Fruit fly (Drosophila melanogaster): ENCODE results near the gene CG10479.
A peak's percentile ranks its signal among the peaks of the same experiment; 100 is the strongest.

The CG10479 gene

dm6 chr3L:5932363-5932914 lies 43.4 kb downstream of the CG10479 start, which contains the start of gene Rcc1 (continued):
- TF ChIP-seq cad (GFP tag; optimal IDR thresholded peaks at IDR 0.05), result no peak
- peak; percentile 27 for TF ChIP-seq Hsf (GFP tag; optimal IDR thresholded peaks at IDR 0.05)
- TF ChIP-seq CG4328 (GFP tag; optimal IDR thresholded peaks at IDR 0.05), result no peak
- no peak for TF ChIP-seq Eip74EF (GFP tag; optimal IDR thresholded peaks at IDR 0.05)
- TF ChIP-seq CG8281 (tag; optimal IDR thresholded peaks at IDR 0.05), result no peak
- no peak for TF ChIP-seq B-H2 (GFP tag; optimal IDR thresholded peaks at IDR 0.05)
- peak; percentile 82 for TF ChIP-seq cg (GFP tag; optimal IDR thresholded peaks at IDR 0.05)
- peak; percentile 74 for TF ChIP-seq nmo (GFP tag; optimal IDR thresholded peaks at IDR 0.05)
- TF ChIP-seq CG10462 (GFP tag; optimal IDR thresholded peaks at IDR 0.05), result no peak
- TF ChIP-seq CG14667 (GFP tag; IDR thresholded peaks at IDR 0.05), result no peak
- no peak for TF ChIP-seq CG7357 (GFP tag; IDR thresholded peaks at IDR 0.05)
- TF ChIP-seq Pdp1 (GFP tag; optimal IDR thresholded peaks at IDR 0.05), result peak in 1 of 2 experiments; percentile 28
- peak; percentile 62 for TF ChIP-seq ato (GFP tag; IDR thresholded peaks at IDR 0.05; ENCODE audit: partially characterized antibody)
- no peak for TF ChIP-seq ase (GFP tag; IDR thresholded peaks at IDR 0.05)
- TF ChIP-seq Antp (GFP tag; optimal IDR thresholded peaks at IDR 0.05), result no peak
- no peak for TF ChIP-seq dati (GFP tag; IDR thresholded peaks at IDR 0.05)
- peak; percentile 74 for TF ChIP-seq pita (GFP tag; optimal IDR thresholded peaks at IDR 0.05)
- TF ChIP-seq CG30403 (GFP tag; optimal IDR thresholded peaks at IDR 0.05), result no peak
- peak; percentile 98 for TF ChIP-seq Sin3A (optimal IDR thresholded peaks at IDR 0.05)
- peak; percentile 93; the same call in 2 of the 3 replicates for TF ChIP-seq CG34422 (GFP tag; IDR thresholded peaks at IDR 0.05)
- no peak for TF ChIP-seq zen (tag; optimal IDR thresholded peaks at IDR 0.05)
- no peak for TF ChIP-seq Oaz (GFP tag; IDR thresholded peaks at IDR 0.05)
- TF ChIP-seq NFAT (GFP tag; IDR thresholded peaks at IDR 0.05), result no peak
- peak; percentile 74 for TF ChIP-seq BEAF-32 (GFP tag; optimal IDR thresholded peaks at IDR 0.05)
- TF ChIP-seq CG12155 (GFP tag; optimal IDR thresholded peaks at IDR 0.05), result peak; percentile 57
- no peak for TF ChIP-seq aop (GFP tag; IDR thresholded peaks at IDR 0.05)
- TF ChIP-seq hbn (GFP tag; IDR thresholded peaks at IDR 0.05; ENCODE audit: partially characterized antibody), result peak; percentile 41; the same call in 1 of the 2 replicates
- TF ChIP-seq CG16815 (GFP tag; optimal IDR thresholded peaks at IDR 0.05), result no peak
- TF ChIP-seq kay (GFP tag; optimal IDR thresholded peaks at IDR 0.05), result no peak
- TF ChIP-seq Gsc (GFP tag; IDR thresholded peaks at IDR 0.05), result no peak
- TF ChIP-seq CkIIα-i1 (GFP tag; IDR thresholded peaks at IDR 0.05), result no peak
- TF ChIP-seq chm (GFP tag; IDR thresholded peaks at IDR 0.05), result no peak
- TF ChIP-seq Neu2 (GFP tag; optimal IDR thresholded peaks at IDR 0.05; ENCODE audit: borderline replicate concordance), result no peak
- no peak for TF ChIP-seq Lpt (GFP tag; optimal IDR thresholded peaks at IDR 0.05)
- TF ChIP-seq CG15011 (GFP tag; optimal IDR thresholded peaks at IDR 0.05), result no peak
- peak; percentile 99 for TF ChIP-seq CG2116 (GFP tag; optimal IDR thresholded peaks at IDR 0.05)
- TF ChIP-seq CG11085 (GFP tag; IDR thresholded peaks at IDR 0.05), result no peak
- no peak for TF ChIP-seq CG12769 (tag; optimal IDR thresholded peaks at IDR 0.05)
- no peak for TF ChIP-seq CG31224 (GFP tag; IDR thresholded peaks at IDR 0.05)
- TF ChIP-seq CG6813 (GFP tag; optimal IDR thresholded peaks at IDR 0.05), result no peak
- TF ChIP-seq CG11398 (GFP tag; optimal IDR thresholded peaks at IDR 0.05), result no peak
- TF ChIP-seq CG14965 (GFP tag; optimal IDR thresholded peaks at IDR 0.05; ENCODE audit: borderline replicate concordance), result no peak
- TF ChIP-seq CG6175 (GFP tag; IDR thresholded peaks at IDR 0.05), result no peak
- TF ChIP-seq caup (GFP tag; optimal IDR thresholded peaks at IDR 0.05; ENCODE audit: severe bottlenecking), result no peak
- TF ChIP-seq HLHmδ (GFP tag; optimal IDR thresholded peaks at IDR 0.05), result no peak
- no peak for TF ChIP-seq CG15073 (GFP tag; optimal IDR thresholded peaks at IDR 0.05)
- TF ChIP-seq CG13624 (GFP tag; optimal IDR thresholded peaks at IDR 0.05), result peak; percentile 43
- TF ChIP-seq dimm (GFP tag; IDR thresholded peaks at IDR 0.05), result no peak
- peak; percentile 26 for TF ChIP-seq CG9876 (GFP tag; optimal IDR thresholded peaks at IDR 0.05)
- TF ChIP-seq bcd (GFP tag; optimal IDR thresholded peaks at IDR 0.05), result no peak
- no peak for TF ChIP-seq nerfin-1 (tag; optimal IDR thresholded peaks at IDR 0.05)

All from whole organism, embryonic.